Fruit fly (Drosophila melanogaster) whole organism, embryonic: ENCODE data around the gene CG9737.

Source experiments
- Ada2b ChIP-seq: fragments of 200-800 bp; sonication (Bioruptor generic); IDR thresholded peaks from 2 replicates; pipeline ENCODE4 v1.3.6; 2022; ENCODE audit warnings: missing biosample characterization, missing genetic modification characterization
- B-H2 ChIP-seq: fragments of 200-800 bp; sonication (Bioruptor generic); optimal IDR thresholded peaks from 2 replicates; lab custom pipeline; 2018; ENCODE audit warnings: missing biosample characterization, mild to moderate bottlenecking, missing genetic modification characterization
- CG10366 ChIP-seq: fragments of 200-800 bp; sonication (Bioruptor generic); IDR thresholded peaks from 2 replicates; pipeline ENCODE4 v1.3.6; 2022; ENCODE audit warnings: missing biosample characterization, missing genetic modification characterization
- CG12391 ChIP-seq: fragments of 200-800 bp; sonication (Bioruptor generic); optimal IDR thresholded peaks from 3 replicates; lab custom pipeline; 2018; ENCODE audit warnings: missing biosample characterization, mild to moderate bottlenecking, missing genetic modification characterization, moderate library complexity
- CG12744 ChIP-seq: fragments of 200-800 bp; sonication (Bioruptor generic); optimal IDR thresholded peaks from 2 replicates; lab custom pipeline; 2016; ENCODE audit warnings: missing biosample characterization, missing genetic modification characterization
- CG13296 ChIP-seq: fragments of 200-800 bp; sonication (Bioruptor generic); optimal IDR thresholded peaks from 3 replicates; lab custom pipeline; 2018; ENCODE audit warnings: missing biosample characterization, mild to moderate bottlenecking, missing genetic modification characterization
- CG14860 ChIP-seq: fragments of 200-800 bp; sonication (Bioruptor generic); IDR thresholded peaks from 3 replicates; pipeline ENCODE4 v1.3.6; 2022; ENCODE audit warnings: missing biosample characterization, missing genetic modification characterization; ENCODE audit not compliant: partially characterized antibody
- CG15011 ChIP-seq: fragments of 200-800 bp; sonication (Bioruptor generic); optimal IDR thresholded peaks from 3 replicates; lab custom pipeline; 2018; ENCODE audit warnings: missing biosample characterization, mild to moderate bottlenecking, missing genetic modification characterization
- CG17361 ChIP-seq: fragments of 200-800 bp; sonication (Bioruptor generic); IDR thresholded peaks from 3 replicates; pipeline ENCODE4 v1.3.6; 2022; ENCODE audit warnings: missing biosample characterization, missing genetic modification characterization
- CG2202 ChIP-seq: fragments of 200-800 bp; sonication (Bioruptor generic); optimal IDR thresholded peaks from 2 replicates; lab custom pipeline; 2018; ENCODE audit warnings: missing biosample characterization, mild to moderate bottlenecking, missing genetic modification characterization
- CG31388 ChIP-seq: fragments of 200-800 bp; sonication (Bioruptor generic); optimal IDR thresholded peaks from 2 replicates; lab custom pipeline; 2016; ENCODE audit warnings: missing biosample characterization, missing genetic modification characterization
- CG31441 ChIP-seq: fragments of 200-800 bp; sonication (Bioruptor generic); IDR thresholded peaks from 2 replicates; pipeline ENCODE4 v1.3.6; 2022; ENCODE audit warnings: missing biosample characterization, missing genetic modification characterization
- CG4404 ChIP-seq: fragments of 200-800 bp; sonication (Bioruptor generic); IDR thresholded peaks from 2 replicates; pipeline ENCODE4 v1.3.6; 2022; ENCODE audit warnings: missing biosample characterization, missing genetic modification characterization
- CG4617 ChIP-seq: fragments of 200-800 bp; sonication (Bioruptor generic); optimal IDR thresholded peaks from 3 replicates; lab custom pipeline; 2016; ENCODE audit warnings: missing biosample characterization, missing genetic modification characterization, borderline replicate concordance
- CG6272 ChIP-seq: fragments of 200-800 bp; sonication (Bioruptor generic); IDR thresholded peaks from 2 replicates; pipeline ENCODE4 v1.3.6; 2022; ENCODE audit warnings: missing biosample characterization, missing genetic modification characterization
- CG6765 ChIP-seq: fragments of 200-800 bp; sonication (Bioruptor generic); optimal IDR thresholded peaks from 3 replicates; lab custom pipeline; 2017; ENCODE audit warnings: missing biosample characterization, mild to moderate bottlenecking, missing genetic modification characterization
- CG8359 ChIP-seq: fragments of 200-800 bp; sonication (Bioruptor generic); optimal IDR thresholded peaks from 2 replicates; lab custom pipeline; 2017; ENCODE audit warnings: missing biosample characterization, mild to moderate bottlenecking, missing genetic modification characterization, borderline replicate concordance
- Dek ChIP-seq: fragments of 200-800 bp; sonication (Bioruptor generic); optimal IDR thresholded peaks from 3 replicates; lab custom pipeline; 2019; ENCODE audit warnings: missing biosample characterization, mild to moderate bottlenecking, missing genetic modification characterization, moderate library complexity
- Fer3 ChIP-seq: fragments of 200-800 bp; sonication (Bioruptor generic); optimal IDR thresholded peaks from 2 replicates; lab custom pipeline; 2018; ENCODE audit warnings: missing biosample characterization, mild to moderate bottlenecking, missing genetic modification characterization, moderate library complexity
- MBD-R2 ChIP-seq: fragments of 200-800 bp; sonication (Bioruptor generic); IDR thresholded peaks from 2 replicates; pipeline ENCODE4 v1.3.6; 2022; ENCODE audit warnings: missing biosample characterization, missing genetic modification characterization
- Neu2 ChIP-seq: fragments of 200-800 bp; sonication (Bioruptor generic); optimal IDR thresholded peaks from 3 replicates; lab custom pipeline; 2016; ENCODE audit warnings: missing biosample characterization, missing genetic modification characterization, borderline replicate concordance
- Nf-YA ChIP-seq: fragments of 200-800 bp; sonication (Bioruptor generic); IDR thresholded peaks from 2 replicates; pipeline ENCODE4 v1.3.6; 2022; ENCODE audit warnings: missing biosample characterization, missing genetic modification characterization
- Ravus ChIP-seq: fragments of 200-800 bp; sonication (Bioruptor generic); IDR thresholded peaks from 2 replicates; pipeline ENCODE4 v1.3.6; 2022; ENCODE audit warnings: missing biosample characterization, missing genetic modification characterization
- Sin3A ChIP-seq: fragments of >200 bp; optimal IDR thresholded peaks from 2 replicates; lab custom pipeline; 2018
- Six4 ChIP-seq: fragments of 200-800 bp; sonication (Bioruptor generic); optimal IDR thresholded peaks from 2 replicates; lab custom pipeline; 2016; ENCODE audit warnings: missing biosample characterization, missing genetic modification characterization
- Sry-δ ChIP-seq: fragments of 200-800 bp; sonication (Bioruptor generic); optimal IDR thresholded peaks from 2 replicates; lab custom pipeline; 2016; ENCODE audit warnings: missing biosample characterization, missing genetic modification characterization
- Stat92E ChIP-seq, 3 experiments: fragments of >200 bp in 2 of 3; fragments of 200-800 bp in 1 of 3; sonication (Bioruptor generic) in 1 of 3; optimal IDR thresholded peaks; 2 replicates each; lab custom pipeline; 2017 to 2019; ENCODE audit warnings: missing biosample characterization in 3 of 3, missing genetic modification characterization in 3 of 3, mild to moderate bottlenecking in 1 of 3, moderate library complexity in 1 of 3
- TFAM ChIP-seq: fragments of 200-800 bp; sonication (Bioruptor generic); optimal IDR thresholded peaks from 2 replicates; lab custom pipeline; 2017; ENCODE audit warnings: missing biosample characterization, missing genetic modification characterization, inconsistent platforms
- ac ChIP-seq: fragments of 200-800 bp; sonication (Bioruptor generic); optimal IDR thresholded peaks from 3 replicates; lab custom pipeline; 2017; ENCODE audit warnings: missing biosample characterization, mild to moderate bottlenecking, missing genetic modification characterization
- ase ChIP-seq: fragments of 200-800 bp; sonication (Bioruptor generic); IDR thresholded peaks from 3 replicates; pipeline ENCODE4 v1.3.6; 2022; ENCODE audit warnings: missing biosample characterization, missing genetic modification characterization
- bbx ChIP-seq: fragments of 200-800 bp; sonication (Bioruptor generic); IDR thresholded peaks from 2 replicates; pipeline ENCODE4 v1.3.6; 2022; ENCODE audit warnings: missing biosample characterization, missing genetic modification characterization; ENCODE audit not compliant: partially characterized antibody
- cg ChIP-seq: fragments of 200-800 bp; sonication (Bioruptor generic); optimal IDR thresholded peaks from 3 replicates; lab custom pipeline; 2019; ENCODE audit warnings: missing biosample characterization, mild to moderate bottlenecking, missing genetic modification characterization, moderate library complexity
- dan ChIP-seq: fragments of 200-800 bp; sonication (Bioruptor generic); IDR thresholded peaks from 2 replicates; pipeline ENCODE4 v1.3.6; 2022; ENCODE audit warnings: missing biosample characterization, missing genetic modification characterization
- dm ChIP-seq: fragments of 200-800 bp; sonication (Bioruptor generic); optimal IDR thresholded peaks from 3 replicates; lab custom pipeline; 2016; ENCODE audit warnings: missing biosample characterization, missing genetic modification characterization
- dmrt11E ChIP-seq: fragments of 200-800 bp; sonication (Bioruptor generic); optimal IDR thresholded peaks from 3 replicates; lab custom pipeline; 2018; ENCODE audit warnings: missing biosample characterization, mild to moderate bottlenecking, missing genetic modification characterization, moderate library complexity
- en ChIP-seq: fragments of 200-800 bp; sonication (Bioruptor generic); optimal IDR thresholded peaks from 2 replicates; lab custom pipeline; 2016; ENCODE audit warnings: missing biosample characterization, missing genetic modification characterization
- eve ChIP-seq, 2 experiments: fragments of >200 bp; optimal IDR thresholded peaks; 2 replicates each; lab custom pipeline; 2017; ENCODE audit warnings: missing biosample characterization in 2 of 2, missing genetic modification characterization in 2 of 2
- fd102C ChIP-seq: fragments of 200-800 bp; sonication (Bioruptor generic); optimal IDR thresholded peaks from 2 replicates; lab custom pipeline; 2018; ENCODE audit warnings: missing biosample characterization, mild to moderate bottlenecking, missing genetic modification characterization, moderate library complexity
- fd96Cb ChIP-seq: fragments of 200-800 bp; sonication (Bioruptor generic); optimal IDR thresholded peaks from 2 replicates; lab custom pipeline; 2018; ENCODE audit warnings: missing biosample characterization, mild to moderate bottlenecking, missing genetic modification characterization, moderate library complexity
- gfzf ChIP-seq: fragments of 200-800 bp; sonication (Bioruptor generic); optimal IDR thresholded peaks from 2 replicates; lab custom pipeline; 2016; ENCODE audit warnings: missing biosample characterization, mild to moderate bottlenecking, missing genetic modification characterization, moderate library complexity
- hb ChIP-seq: fragments of 200-800 bp; sonication (Bioruptor generic); IDR thresholded peaks from 3 replicates; pipeline ENCODE4 v1.3.6; 2022; ENCODE audit warnings: missing biosample characterization, missing genetic modification characterization; ENCODE audit not compliant: partially characterized antibody
- hth ChIP-seq: fragments of >200 bp; optimal IDR thresholded peaks from 2 replicates; lab custom pipeline; 2017; ENCODE audit warnings: inconsistent platforms
- jing ChIP-seq: fragments of 200-800 bp; sonication (Bioruptor generic); optimal IDR thresholded peaks from 2 replicates; lab custom pipeline; 2018; ENCODE audit warnings: missing biosample characterization, mild to moderate bottlenecking, missing genetic modification characterization
- mirr ChIP-seq: fragments of 200-800 bp; sonication (Bioruptor generic); optimal IDR thresholded peaks from 3 replicates; lab custom pipeline; 2018; ENCODE audit warnings: missing biosample characterization, mild to moderate bottlenecking, missing genetic modification characterization
- sens ChIP-seq: fragments of 200-800 bp; sonication (Bioruptor generic); peaks from one replicate; lab custom pipeline; 2016; ENCODE audit warnings: missing biosample characterization, missing genetic modification characterization
- sna ChIP-seq: fragments of 200-800 bp; sonication (Bioruptor generic); IDR thresholded peaks from 2 replicates; pipeline ENCODE4 v1.3.6; 2022; ENCODE audit warnings: missing biosample characterization, missing genetic modification characterization; ENCODE audit not compliant: partially characterized antibody
- sr ChIP-seq: fragments of 200-800 bp; sonication (Bioruptor generic); IDR thresholded peaks from 3 replicates; pipeline ENCODE4 v1.3.6; 2022; ENCODE audit warnings: missing biosample characterization, missing genetic modification characterization
- tll ChIP-seq, 2 experiments: fragments of 200-800 bp in 1 of 2; fragments of >200 bp in 1 of 2; sonication (Bioruptor generic) in 1 of 2; optimal IDR thresholded peaks; 2 replicates each; lab custom pipeline; 2017 to 2019; ENCODE audit warnings: missing biosample characterization in 2 of 2, missing genetic modification characterization in 2 of 2, mild to moderate bottlenecking in 1 of 2, moderate library complexity in 1 of 2

CG9737 gene

DNA sequence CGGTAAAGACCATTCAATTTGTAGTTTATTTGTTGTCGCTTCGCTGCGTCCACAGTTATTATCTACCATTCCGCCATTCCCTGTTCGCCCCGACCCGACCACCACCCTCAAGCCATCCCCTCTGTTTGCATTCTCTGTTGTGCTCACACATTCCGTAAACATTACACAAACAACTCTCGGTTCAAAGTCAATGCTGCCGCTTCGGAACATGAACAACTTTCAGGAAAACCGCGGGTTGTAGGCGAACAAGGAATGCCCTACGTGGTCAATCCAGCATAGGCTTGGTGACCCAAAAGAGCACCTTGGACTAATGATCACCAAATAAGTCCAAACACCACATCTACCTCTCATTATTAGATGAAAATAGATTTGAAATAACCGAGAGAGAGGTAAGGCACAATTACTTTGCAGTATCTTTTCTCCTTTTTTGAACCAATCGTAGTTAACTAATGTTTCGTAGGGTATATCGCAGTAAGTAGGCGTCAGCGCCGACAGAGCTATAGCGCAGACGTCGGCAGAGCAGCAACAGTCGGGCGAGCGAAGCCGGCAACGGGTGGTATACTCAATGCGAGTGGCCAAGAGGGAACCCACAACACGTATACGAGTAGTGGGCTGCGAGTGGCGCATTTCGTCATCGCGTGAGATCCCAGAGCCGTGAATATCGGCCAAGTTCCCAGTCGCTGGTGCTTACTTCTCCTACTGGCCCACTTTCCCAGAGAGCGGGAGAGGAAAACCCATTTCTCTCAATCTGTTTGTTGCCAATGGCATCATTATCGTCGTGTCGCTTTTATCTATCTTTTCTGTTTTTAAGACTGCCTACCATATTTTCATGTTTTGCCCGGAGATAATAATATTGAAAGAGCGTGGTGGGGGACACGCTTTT lies 39.8 kb downstream of the CG9737 start (continued):
- peak in 1 of 2 experiments; percentile 59 for TF ChIP-seq tll (GFP tag; optimal IDR thresholded peaks at IDR 0.05; lab: Kevin White, UChicago)
- TF ChIP-seq CG6272 (GFP tag; lab: Robert Waterston, UW): peak; percentile 84
- 0 out of 2 replicates have a peak, but pooled peaks have one; percentile 23 for TF ChIP-seq sna
- TF ChIP-seq fd102C (GFP tag; lab: Kevin White, UChicago): peak; percentile 22
- TF ChIP-seq CG13296 (GFP tag; lab: Kevin White, UChicago): peak; percentile 94
- peak; percentile 91 for TF ChIP-seq MBD-R2 (GFP tag; lab: Robert Waterston, UW)
- peak; percentile 87 for TF ChIP-seq dm
- peak; percentile 91 for TF ChIP-seq CG12391 (tag; lab: Kevin White, UChicago)
- peak; percentile 97 for TF ChIP-seq fd96Cb (tag; lab: Kevin White, UChicago)
- TF ChIP-seq sr: peak; percentile 44; the same call in 2 of the 3 replicates
- no peak for TF ChIP-seq hb (GFP tag; lab: Robert Waterston, UW)
- peak; percentile 89 for TF ChIP-seq CG4404
- TF ChIP-seq Nf-YA: peak; percentile 96
- TF ChIP-seq Six4 (GFP tag; lab: Kevin White, UChicago): peak; percentile 97
- TF ChIP-seq dan (GFP tag; lab: Robert Waterston, UW): peak; percentile 50
- peak in 1 of 3 experiments; percentile 86 for TF ChIP-seq Stat92E (GFP tag; optimal IDR thresholded peaks at IDR 0.05; lab: Kevin White, UChicago)
- peak; percentile 97 for TF ChIP-seq Ada2b (GFP tag; lab: Robert Waterston, UW)
- peak; percentile 91 for TF ChIP-seq CG31388
- TF ChIP-seq hth (lab: Kevin White, UChicago): no peak
- TF ChIP-seq CG12744 (GFP tag; lab: Kevin White, UChicago): peak; percentile 88
- peak; percentile 87 for TF ChIP-seq TFAM (GFP tag; lab: Kevin White, UChicago)
- TF ChIP-seq Dek (tag; lab: Kevin White, UChicago): peak; percentile 91
- peak; percentile 96 for TF ChIP-seq CG17361 (GFP tag; lab: Robert Waterston, UW)
- peak; percentile 92 for TF ChIP-seq Neu2 (GFP tag; lab: Kevin White, UChicago)
- TF ChIP-seq eve (GFP tag; optimal IDR thresholded peaks at IDR 0.05; lab: Kevin White, UChicago): no peak
- no peak for TF ChIP-seq ac (GFP tag; lab: Kevin White, UChicago)
- 0 out of 2 replicates have a peak, but pooled peaks have one; percentile 26 for TF ChIP-seq bbx (GFP tag; lab: Robert Waterston, UW)
- peak; percentile 77 for TF ChIP-seq Sry-δ (GFP tag; lab: Kevin White, UChicago)
- peak; percentile 64 for TF ChIP-seq B-H2 (GFP tag; lab: Kevin White, UChicago)
- peak; percentile 71 for TF ChIP-seq dmrt11E (tag; lab: Kevin White, UChicago)
- TF ChIP-seq Ravus (GFP tag; lab: Robert Waterston, UW): peak; percentile 92
- peak; percentile 84 for TF ChIP-seq CG8359
- TF ChIP-seq ase (GFP tag; lab: Robert Waterston, UW): peak; percentile 92
- peak; percentile 25 for TF ChIP-seq gfzf (GFP tag; lab: Kevin White, UChicago)
- TF ChIP-seq CG15011 (GFP tag; lab: Kevin White, UChicago): peak; percentile 94
- peak; percentile 90 for TF ChIP-seq CG6765 (GFP tag; lab: Kevin White, UChicago)
- TF ChIP-seq CG2202: peak; percentile 81
- peak; percentile 83 for TF ChIP-seq CG4617 (GFP tag; lab: Kevin White, UChicago)
- no peak for TF ChIP-seq Sin3A (lab: Kevin White, UChicago)
- TF ChIP-seq cg (GFP tag; lab: Kevin White, UChicago): no peak
- peak; percentile 86 for TF ChIP-seq CG10366 (GFP tag; lab: Robert Waterston, UW)
- peak; percentile 100 for TF ChIP-seq sens (GFP tag; lab: Kevin White, UChicago)
- peak; percentile 89 for TF ChIP-seq mirr (GFP tag; lab: Kevin White, UChicago)
- TF ChIP-seq Fer3: peak; percentile 96
- TF ChIP-seq CG31441 (GFP tag; lab: Robert Waterston, UW): peak; percentile 94
- TF ChIP-seq CG14860 (GFP tag; lab: Robert Waterston, UW): no peak
- TF ChIP-seq jing: peak; percentile 93
- peak; percentile 89 for TF ChIP-seq en (GFP tag; lab: Kevin White, UChicago)
